Worm (Caenorhabditis elegans) whole organism, L4 larva: Measurements from ENCODE around the gene dmd-3.

Experiments used
- F26F4.8 ChIP-seq: fragments of 200-800 bp; sonication (Bioruptor generic); conservative IDR thresholded peaks from 2 replicates; pipeline ENCODE4 v1.3.6; 2022; ENCODE audit warnings: missing genetic modification characterization, missing compliant biosample characterization
- F49E8.2 ChIP-seq: sonication (generic microtip); optimal IDR thresholded peaks from 2 replicates; lab custom pipeline; 2016; ENCODE audit warnings: missing compliant biosample characterization, mild to moderate bottlenecking, missing genetic modification characterization, borderline replicate concordance
- R02D3.7 ChIP-seq: fragments of 150-350 bp; sonication (generic microtip); optimal IDR thresholded peaks from 3 replicates; lab custom pipeline; 2014; ENCODE audit warnings: missing biosample characterization, missing genetic modification characterization
- T26A8.4 ChIP-seq: fragments of 200-800 bp; sonication (Bioruptor generic); IDR thresholded peaks from 2 replicates; pipeline ENCODE4 v1.3.6; 2022; ENCODE audit warnings: missing genetic modification characterization, missing compliant biosample characterization
- Y75B8A.6 ChIP-seq: fragments of 200-800 bp; sonication (Bioruptor generic); IDR thresholded peaks from 2 replicates; pipeline ENCODE4 v1.3.6; 2022; ENCODE audit warnings: missing genetic modification reagents, missing genetic modification characterization, missing compliant biosample characterization
- ZK337.2 ChIP-seq: fragments of 200-800 bp; sonication (Bioruptor generic); IDR thresholded peaks from 2 replicates; pipeline ENCODE4 v1.3.6; 2022; ENCODE audit warnings: missing genetic modification reagents, missing genetic modification characterization, missing compliant biosample characterization
- ZK546.5 ChIP-seq, 2 experiments: sonication (generic microtip); optimal IDR thresholded peaks; 2 replicates each; lab custom pipeline; 2017; ENCODE audit warnings: missing biosample characterization in 2 of 2, missing genetic modification characterization in 2 of 2
- aha-1 ChIP-seq: fragments of 150-350 bp; peaks from one replicate; lab custom pipeline; 2014; ENCODE audit warnings: missing biosample characterization, missing genetic modification characterization
- aly-2 ChIP-seq: sonication (generic microtip); optimal IDR thresholded peaks from 2 replicates; lab custom pipeline; 2018; ENCODE audit warnings: missing biosample characterization, missing genetic modification characterization
- ama-1 ChIP-seq: fragments of 150-350 bp; optimal IDR thresholded peaks from 2 replicates; lab custom pipeline; 2014; ENCODE audit warnings: inconsistent platforms, mixed read lengths
- attf-4 ChIP-seq: sonication (generic microtip); optimal IDR thresholded peaks from 3 replicates; lab custom pipeline; 2017; ENCODE audit warnings: missing biosample characterization, missing genetic modification characterization
- ceh-82 ChIP-seq: sonication (generic microtip); optimal IDR thresholded peaks from 2 replicates; lab custom pipeline; 2017; ENCODE audit warnings: missing biosample characterization, missing genetic modification characterization
- ctbp-1 ChIP-seq: fragments of 200-800 bp; sonication (Bioruptor generic); IDR thresholded peaks from 2 replicates; pipeline ENCODE4 v1.3.6; 2022; ENCODE audit warnings: missing genetic modification reagents, missing genetic modification characterization, missing compliant biosample characterization
- daf-12 ChIP-seq: fragments of 150-350 bp; optimal IDR thresholded peaks from 2 replicates; lab custom pipeline; 2014; ENCODE audit warnings: missing biosample characterization, missing genetic modification reagents, missing genetic modification characterization
- daf-16 ChIP-seq, 3 experiments: sonication (generic microtip); optimal IDR thresholded peaks; 2 replicates each; lab custom pipeline; 2016 to 2017; ENCODE audit warnings: missing genetic modification characterization in 3 of 3, missing genetic modification reagents in 3 of 3, mild to moderate bottlenecking in 2 of 3, missing compliant biosample characterization in 2 of 3, missing biosample characterization in 1 of 3, moderate library complexity in 1 of 3
- daf-19 ChIP-seq: fragments of 200-800 bp; sonication (Bioruptor generic); conservative IDR thresholded peaks from 2 replicates; pipeline ENCODE4 v1.3.6; 2022; ENCODE audit warnings: missing genetic modification characterization, missing compliant biosample characterization
- dmd-8 ChIP-seq: fragments of 200-800 bp; sonication (Bioruptor generic); IDR thresholded peaks from 2 replicates; pipeline ENCODE4 v1.3.6; 2022; ENCODE audit warnings: missing genetic modification characterization, missing compliant biosample characterization
- dve-1 ChIP-seq: sonication (generic microtip); optimal IDR thresholded peaks from 2 replicates; lab custom pipeline; 2017; ENCODE audit warnings: antibody characterized with exemption, mild to moderate bottlenecking, missing genetic modification characterization, missing compliant biosample characterization; ENCODE audit not compliant: insufficient read depth
- egl-27 ChIP-seq: sonication (generic microtip); optimal IDR thresholded peaks from 3 replicates; lab custom pipeline; 2017; ENCODE audit warnings: missing biosample characterization, missing genetic modification reagents, missing genetic modification characterization
- egl-43 ChIP-seq: fragments of 200-800 bp; sonication (Bioruptor generic); IDR thresholded peaks from 2 replicates; pipeline ENCODE4 v1.3.6; 2022; ENCODE audit warnings: missing genetic modification reagents, missing genetic modification characterization, missing compliant biosample characterization
- fkh-10 ChIP-seq: fragments of 150-350 bp; optimal IDR thresholded peaks from 2 replicates; lab custom pipeline; 2014; ENCODE audit warnings: missing biosample characterization, missing genetic modification reagents, missing genetic modification characterization
- fos-1 ChIP-seq: fragments of 150-350 bp; optimal IDR thresholded peaks from 2 replicates; lab custom pipeline; 2014; ENCODE audit warnings: missing biosample characterization, missing genetic modification characterization
- gei-8 ChIP-seq: fragments of 200-800 bp; sonication (Bioruptor generic); optimal IDR thresholded peaks from 2 replicates; lab custom pipeline; 2018; ENCODE audit warnings: mild to moderate bottlenecking, missing genetic modification characterization, missing compliant biosample characterization
- hlh-11 ChIP-seq: fragments of 200-800 bp; sonication (Bioruptor generic); optimal IDR thresholded peaks from 2 replicates; lab custom pipeline; 2018; ENCODE audit warnings: mild to moderate bottlenecking, missing genetic modification characterization, missing compliant biosample characterization
- hlh-30 ChIP-seq: sonication (generic microtip); optimal IDR thresholded peaks from 2 replicates; lab custom pipeline; 2017; ENCODE audit warnings: antibody characterized with exemption, mild to moderate bottlenecking, missing genetic modification characterization, missing compliant biosample characterization; ENCODE audit not compliant: insufficient read depth
- jun-1 ChIP-seq: fragments of 150-350 bp; optimal IDR thresholded peaks from 2 replicates; lab custom pipeline; 2014; ENCODE audit warnings: missing biosample characterization, missing genetic modification reagents, missing genetic modification characterization
- lin-13 ChIP-seq: fragments of 150-350 bp; optimal IDR thresholded peaks from 2 replicates; lab custom pipeline; 2014; ENCODE audit warnings: missing biosample characterization, missing genetic modification reagents, missing genetic modification characterization
- lin-29 ChIP-seq: fragments of 200-800 bp; sonication (Bioruptor generic); IDR thresholded peaks from 2 replicates; pipeline ENCODE4 v1.3.6; 2022; ENCODE audit warnings: missing genetic modification reagents, missing genetic modification characterization, missing compliant biosample characterization
- madf-5 ChIP-seq, 2 experiments: fragments of 200-800 bp; sonication (Bioruptor generic); IDR thresholded peaks; 2 replicates each; pipeline ENCODE4 v1.3.6; 2022; ENCODE audit warnings: missing compliant biosample characterization in 2 of 2, missing genetic modification characterization in 2 of 2
- mep-1 ChIP-seq: fragments of 150-350 bp; sonication (generic microtip); optimal IDR thresholded peaks from 3 replicates; lab custom pipeline; 2014; ENCODE audit warnings: missing biosample characterization, missing genetic modification characterization
- mes-2 ChIP-seq: sonication (generic microtip); optimal IDR thresholded peaks from 2 replicates; lab custom pipeline; 2016; ENCODE audit warnings: missing genotype, mild to moderate bottlenecking, missing genetic modification characterization, missing compliant biosample characterization; ENCODE audit not compliant: poor library complexity, severe bottlenecking
- mxl-2 ChIP-seq: fragments of 200-800 bp; sonication (Bioruptor generic); conservative IDR thresholded peaks from 2 replicates; pipeline ENCODE4 v1.3.6; 2022; ENCODE audit warnings: missing genetic modification reagents, missing genetic modification characterization, missing compliant biosample characterization
- mxl-3 ChIP-seq: fragments of 200-800 bp; sonication (Bioruptor generic); optimal IDR thresholded peaks from 2 replicates; lab custom pipeline; 2018; ENCODE audit warnings: mild to moderate bottlenecking, missing genetic modification characterization, missing compliant biosample characterization
- nhr-102 ChIP-seq: sonication (generic microtip); optimal IDR thresholded peaks from 2 replicates; lab custom pipeline; 2016; ENCODE audit warnings: mild to moderate bottlenecking, missing genetic modification characterization, moderate library complexity, missing compliant biosample characterization
- nhr-111 ChIP-seq: fragments of 200-800 bp; sonication (Bioruptor generic); optimal IDR thresholded peaks from 2 replicates; lab custom pipeline; 2018; ENCODE audit warnings: mild to moderate bottlenecking, missing genetic modification characterization, missing compliant biosample characterization
- nhr-28 ChIP-seq: fragments of 150-350 bp; optimal IDR thresholded peaks from 2 replicates; lab custom pipeline; 2014; ENCODE audit warnings: missing biosample characterization, missing genetic modification characterization
- nhr-41 ChIP-seq: fragments of 200-800 bp; sonication (Bioruptor generic); IDR thresholded peaks from 2 replicates; pipeline ENCODE4 v1.3.6; 2022; ENCODE audit warnings: missing genetic modification reagents, missing genetic modification characterization, missing compliant biosample characterization
- nhr-42 ChIP-seq: fragments of 200-800 bp; sonication (Bioruptor generic); IDR thresholded peaks from 2 replicates; pipeline ENCODE4 v1.3.6; 2022; ENCODE audit warnings: missing genetic modification characterization, missing compliant biosample characterization
- nhr-48 ChIP-seq: sonication (generic microtip); optimal IDR thresholded peaks from 2 replicates; lab custom pipeline; 2016; ENCODE audit warnings: mild to moderate bottlenecking, missing genetic modification characterization, missing compliant biosample characterization
- nhr-6 ChIP-seq: fragments of 150-350 bp; optimal IDR thresholded peaks from 2 replicates; lab custom pipeline; 2014; ENCODE audit warnings: missing biosample characterization, missing genetic modification characterization
- nhr-76 ChIP-seq: fragments of 150-350 bp; optimal IDR thresholded peaks from 2 replicates; lab custom pipeline; 2014; ENCODE audit warnings: missing biosample characterization, missing genetic modification characterization
- nhr-77 ChIP-seq: fragments of 150-350 bp; optimal IDR thresholded peaks from 2 replicates; lab custom pipeline; 2014; ENCODE audit warnings: missing biosample characterization, missing genetic modification characterization
- pha-4 ChIP-seq, 2 experiments: fragments of 150-350 bp in 1 of 2; fragments of 200-800 bp in 1 of 2; sonication (Bioruptor generic) in 1 of 2; IDR thresholded peaks in 1 of 2; optimal IDR thresholded peaks in 1 of 2; 2 replicates each; pipeline versions ENCODE4 v1.3.6 to Lab custom; 2014 to 2022; ENCODE audit warnings: missing genetic modification characterization in 2 of 2, missing genetic modification reagents in 2 of 2, missing biosample characterization in 1 of 2, missing compliant biosample characterization in 1 of 2
- php-3 ChIP-seq: fragments of 200-800 bp; sonication (Bioruptor generic); IDR thresholded peaks from 2 replicates; pipeline ENCODE4 v1.3.6; 2022; ENCODE audit warnings: missing genetic modification reagents, missing genetic modification characterization, missing compliant biosample characterization
- rbr-2 ChIP-seq: sonication (generic microtip); optimal IDR thresholded peaks from 2 replicates; lab custom pipeline; 2016; ENCODE audit warnings: missing genotype, missing genetic modification characterization, missing compliant biosample characterization
- sdz-12 ChIP-seq: fragments of 200-800 bp; sonication (Bioruptor generic); optimal IDR thresholded peaks from 2 replicates; lab custom pipeline; 2018; ENCODE audit warnings: mild to moderate bottlenecking, missing genetic modification characterization, missing compliant biosample characterization
- skn-1 ChIP-seq: fragments of 150-350 bp; optimal IDR thresholded peaks from 2 replicates; lab custom pipeline; 2014; ENCODE audit warnings: missing biosample characterization, missing genetic modification characterization
- spr-1 ChIP-seq: sonication (generic microtip); optimal IDR thresholded peaks from 2 replicates; lab custom pipeline; 2016; ENCODE audit warnings: mild to moderate bottlenecking, missing genetic modification characterization, missing compliant biosample characterization
- tag-97 ChIP-seq: fragments of 200-800 bp; sonication (Bioruptor generic); IDR thresholded peaks from 2 replicates; pipeline ENCODE4 v1.3.6; 2022; ENCODE audit warnings: missing genetic modification characterization, missing compliant biosample characterization
- ztf-7 ChIP-seq: fragments of 150-350 bp; optimal IDR thresholded peaks from 2 replicates; lab custom pipeline; 2014; ENCODE audit warnings: missing biosample characterization, missing genetic modification characterization

The dmd-3 gene

ce11 chrV:19609194-19609593, 45.9 kb downstream of the dmd-3 start, which contains the start of gene grsp-1:
Gene grsp-1, plus strand, starts transcription at chrV:19609494.
- TF ChIP-seq lin-29: no peak
- no peak for TF ChIP-seq R02D3.7
- TF ChIP-seq lin-13 (GFP tag; lab: Kevin White, UChicago): no peak
- no peak for TF ChIP-seq daf-12 (tag; lab: Kevin White, UChicago)
- TF ChIP-seq F26F4.8: no peak
- no peak for TF ChIP-seq T26A8.4
- TF ChIP-seq nhr-6 (tag; lab: Kevin White, UChicago): no peak
- no peak for TF ChIP-seq F49E8.2
- TF ChIP-seq sdz-12 (GFP tag; lab: Kevin White, UChicago): no peak
- TF ChIP-seq nhr-41 (GFP tag; lab: Robert Waterston, UW): no peak
- no peak for TF ChIP-seq nhr-77 (tag; lab: Kevin White, UChicago)
- no peak for TF ChIP-seq ZK337.2
- no peak for TF ChIP-seq ctbp-1 (GFP tag; lab: Robert Waterston, UW)

DNA sequence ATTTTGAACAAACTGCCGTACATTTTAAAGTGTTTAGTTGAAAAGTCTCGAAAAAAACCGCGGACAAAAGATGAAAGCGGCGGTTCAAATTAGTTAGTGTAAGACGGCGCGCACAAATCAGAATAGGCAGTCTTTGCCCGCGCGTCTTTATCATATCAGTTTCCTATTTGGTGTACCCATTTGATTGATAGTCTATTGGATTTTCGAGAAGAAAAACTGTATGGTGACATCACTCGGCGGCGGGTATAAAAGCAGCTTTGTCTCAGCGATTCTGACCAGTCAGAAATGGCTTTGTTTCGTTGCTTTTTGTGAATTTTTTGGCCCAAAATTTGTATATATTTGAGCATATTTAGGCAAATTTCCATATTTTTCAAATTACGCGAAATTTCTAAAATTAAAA, 46.4 kb downstream of the dmd-3 start:
- peak; percentile 5 for TF ChIP-seq ama-1
- TF ChIP-seq egl-43 (GFP tag; lab: Robert Waterston, UW): no peak
- TF ChIP-seq hlh-30: no peak
- TF ChIP-seq nhr-111 (GFP tag; lab: Kevin White, UChicago): no peak
- no peak for TF ChIP-seq spr-1 (tag; lab: Kevin White, UChicago)
- TF ChIP-seq mxl-3 (GFP tag; lab: Kevin White, UChicago): no peak
- TF ChIP-seq nhr-42 (GFP tag; lab: Robert Waterston, UW): no peak
- TF ChIP-seq fkh-10: no peak
- TF ChIP-seq skn-1 (tag; lab: Kevin White, UChicago): no peak
- TF ChIP-seq madf-5 (GFP tag; IDR thresholded peaks at IDR 0.05; lab: Robert Waterston, UW): no peak
- TF ChIP-seq aha-1 (tag; lab: Kevin White, UChicago): no peak
- TF ChIP-seq pha-4 (GFP tag; IDR thresholded peaks at IDR 0.05; lab: Robert Waterston, UW): no peak
- no peak for TF ChIP-seq pha-4 (tag; optimal IDR thresholded peaks at IDR 0.05; lab: Kevin White, UChicago)
- no peak for TF ChIP-seq nhr-41 (GFP tag; lab: Robert Waterston, UW)
- no peak for TF ChIP-seq rbr-2 (tag; lab: Kevin White, UChicago)
- TF ChIP-seq daf-16 (GFP tag; optimal IDR thresholded peaks at IDR 0.05; lab: Kevin White, UChicago): no peak
- no peak for TF ChIP-seq daf-16 (tag; optimal IDR thresholded peaks at IDR 0.05; lab: Kevin White, UChicago)
- no peak for TF ChIP-seq nhr-76 (tag; lab: Kevin White, UChicago)
- TF ChIP-seq ceh-82 (tag; lab: Kevin White, UChicago): no peak
- no peak for TF ChIP-seq dmd-8 (GFP tag; lab: Robert Waterston, UW)
- no peak for TF ChIP-seq php-3
- 0 out of 2 replicates have a peak, but pooled peaks have one; percentile 23 for TF ChIP-seq T26A8.4
- peak; percentile 37 for TF ChIP-seq nhr-48 (tag; lab: Kevin White, UChicago)
- TF ChIP-seq F26F4.8: no peak
- TF ChIP-seq gei-8 (GFP tag; lab: Kevin White, UChicago): no peak
- no peak for TF ChIP-seq mes-2 (tag; lab: Kevin White, UChicago)
- no peak for TF ChIP-seq jun-1
- TF ChIP-seq nhr-28 (tag; lab: Kevin White, UChicago): peak; percentile 68
- TF ChIP-seq mxl-2 (GFP tag; lab: Robert Waterston, UW): no peak
- no peak for TF ChIP-seq ztf-7 (tag; lab: Kevin White, UChicago)
- TF ChIP-seq Y75B8A.6 (GFP tag; lab: Robert Waterston, UW): no peak
- no peak for TF ChIP-seq mep-1 (tag; lab: Kevin White, UChicago)
- TF ChIP-seq daf-19 (GFP tag; lab: Robert Waterston, UW): no peak
- no peak for TF ChIP-seq tag-97 (GFP tag; lab: Robert Waterston, UW)
- TF ChIP-seq aly-2: no peak
- TF ChIP-seq nhr-102 (tag; lab: Kevin White, UChicago): no peak
- TF ChIP-seq dve-1 (tag; lab: Kevin White, UChicago): no peak
- TF ChIP-seq fos-1 (tag; lab: Kevin White, UChicago): no peak
- no peak for TF ChIP-seq attf-4 (tag; lab: Kevin White, UChicago)
- TF ChIP-seq R02D3.7: no peak
- no peak for TF ChIP-seq ZK546.5 (tag; optimal IDR thresholded peaks at IDR 0.05; lab: Kevin White, UChicago)
- no peak for TF ChIP-seq egl-27 (tag; lab: Kevin White, UChicago)
- no peak for TF ChIP-seq lin-29
- TF ChIP-seq hlh-11 (tag; lab: Kevin White, UChicago): peak; percentile 21
